Worm (Caenorhabditis elegans): ENCODE data around the gene msi-1.

msi-1 gene

DNA sequence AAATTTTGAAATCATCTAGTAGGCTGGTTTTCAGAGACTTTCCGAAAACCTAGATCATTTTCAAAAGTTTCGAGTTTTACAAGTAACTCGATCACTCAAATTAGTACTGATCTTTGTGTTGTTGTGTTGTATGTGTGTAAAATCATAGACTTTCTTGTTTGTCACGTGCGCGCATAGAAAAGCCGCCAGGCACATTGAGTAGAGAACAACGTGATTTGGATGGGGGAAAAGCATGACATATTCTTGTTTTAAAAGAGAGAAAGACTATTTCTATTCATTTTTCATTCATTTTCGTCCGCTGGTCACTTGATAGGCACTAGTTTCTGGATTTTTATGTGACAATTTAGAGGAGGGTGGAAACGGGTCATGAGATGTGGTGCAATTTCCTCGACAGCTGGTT lies 22.0 kb downstream of the msi-1 start:
- TF ChIP-seq cnd-1 (tag; optimal IDR thresholded peaks at IDR 0.05), result no peak
- TF ChIP-seq ceh-43 (GFP tag; optimal IDR thresholded peaks at IDR 0.05), result no peak
- TF ChIP-seq lin-13 (tag; optimal IDR thresholded peaks at IDR 0.05), result no peak
- no peak for TF ChIP-seq pha-4 (tag; optimal IDR thresholded peaks at IDR 0.05)
- TF ChIP-seq sptf-1 (tag; optimal IDR thresholded peaks at IDR 0.05), result no peak
- TF ChIP-seq ces-1 (GFP tag; optimal IDR thresholded peaks at IDR 0.05), result no peak
- TF ChIP-seq mab-5 (tag; optimal IDR thresholded peaks at IDR 0.05), result no peak
- TF ChIP-seq nhr-76 (tag; optimal IDR thresholded peaks at IDR 0.05), result no peak
- TF ChIP-seq bed-3 (GFP tag; optimal IDR thresholded peaks at IDR 0.05), result no peak
- no peak for TF ChIP-seq M03D4.4 (tag; optimal IDR thresholded peaks at IDR 0.05)

ce11 chrIII:3953235-3953634 lies 23.0 kb downstream of the msi-1 start:
- no peak for TF ChIP-seq nhr-12 (tag; optimal IDR thresholded peaks at IDR 0.05)
- TF ChIP-seq ceh-39 (tag; optimal IDR thresholded peaks at IDR 0.05), result no peak
- no peak for TF ChIP-seq nhr-28 (tag; optimal IDR thresholded peaks at IDR 0.05)
- no peak for TF ChIP-seq ceh-83 (GFP tag; optimal IDR thresholded peaks at IDR 0.05)
- peak; percentile 27 for TF ChIP-seq unc-62 (GFP tag; optimal IDR thresholded peaks at IDR 0.05)
- TF ChIP-seq nhr-237 (tag; optimal IDR thresholded peaks at IDR 0.05), result no peak
- TF ChIP-seq pha-4 (tag; optimal IDR thresholded peaks at IDR 0.05), result no peak
- TF ChIP-seq sptf-1 (tag; optimal IDR thresholded peaks at IDR 0.05), result no peak
- TF ChIP-seq elt-3 (tag; optimal IDR thresholded peaks at IDR 0.05), result no peak
- TF ChIP-seq cnd-1 (tag; optimal IDR thresholded peaks at IDR 0.05), result no peak
- peak; percentile 62 for TF ChIP-seq ces-1 (GFP tag; optimal IDR thresholded peaks at IDR 0.05)
- TF ChIP-seq mep-1 (tag; optimal IDR thresholded peaks at IDR 0.05), result no peak
- no peak for TF ChIP-seq lsy-2 (tag; optimal IDR thresholded peaks at IDR 0.05)
- no peak for TF ChIP-seq drap-1 (GFP tag; optimal IDR thresholded peaks at IDR 0.05)
- TF ChIP-seq sem-2 (GFP tag; optimal IDR thresholded peaks at IDR 0.05), result no peak
- no peak for TF ChIP-seq ceh-43 (GFP tag; optimal IDR thresholded peaks at IDR 0.05)
- TF ChIP-seq bed-3 (GFP tag; optimal IDR thresholded peaks at IDR 0.05), result no peak
- TF ChIP-seq hlh-1 (tag; optimal IDR thresholded peaks at IDR 0.05), result peak; percentile 21
- TF ChIP-seq unc-120 (tag; optimal IDR thresholded peaks at IDR 0.05; ENCODE audit: poor library complexity, severe bottlenecking), result peak; percentile 18
- TF ChIP-seq blmp-1 (tag; optimal IDR thresholded peaks at IDR 0.05), result no peak
- TF ChIP-seq tbx-8 (GFP tag; optimal IDR thresholded peaks at IDR 0.05), result no peak
- no peak for TF ChIP-seq nhr-76 (tag; optimal IDR thresholded peaks at IDR 0.05)
- TF ChIP-seq lin-13 (tag; optimal IDR thresholded peaks at IDR 0.05), result no peak

- TF ChIP-seq tbx-8 (GFP tag; optimal IDR thresholded peaks at IDR 0.05), result no peak
- no peak for TF ChIP-seq mab-5 (tag; optimal IDR thresholded peaks at IDR 0.05)
- peak; percentile 34 for TF ChIP-seq unc-62 (GFP tag; optimal IDR thresholded peaks at IDR 0.05)
- no peak for TF ChIP-seq bed-3 (GFP tag; optimal IDR thresholded peaks at IDR 0.05)
Measured at ce11 chrIII:3952058-3952457, 24.1 kb downstream of the msi-1 start.

ce11 chrIII:3935808-3936207 lies 40.4 kb downstream of the msi-1 start, which contains the start of gene npl-10:
TSS of gene npl-10 (minus strand) at chrIII:3935908.
- no peak for TF ChIP-seq mls-2 (tag; optimal IDR thresholded peaks at IDR 0.05)
- TF ChIP-seq nhr-12 (tag; optimal IDR thresholded peaks at IDR 0.05), result no peak
- TF ChIP-seq elt-3 (tag; optimal IDR thresholded peaks at IDR 0.05), result no peak
- no peak for TF ChIP-seq pha-4 (tag; optimal IDR thresholded peaks at IDR 0.05)
- TF ChIP-seq lin-32 (GFP tag; optimal IDR thresholded peaks at IDR 0.05), result no peak
- no peak for TF ChIP-seq sptf-1 (tag; optimal IDR thresholded peaks at IDR 0.05)
- TF ChIP-seq hlh-1 (tag; optimal IDR thresholded peaks at IDR 0.05), result no peak
- TF ChIP-seq tbx-8 (GFP tag; optimal IDR thresholded peaks at IDR 0.05), result no peak
- no peak for TF ChIP-seq cnd-1 (tag; optimal IDR thresholded peaks at IDR 0.05)

ce11 chrIII:3931423-3931822 lies 44.8 kb downstream of the msi-1 start, which contains the start of gene F37A8.2:
TSS of gene F37A8.2 (minus strand) at chrIII:3931523.
- TF ChIP-seq sem-2 (GFP tag; optimal IDR thresholded peaks at IDR 0.05) (no peak), lin-13 (tag; optimal IDR thresholded peaks at IDR 0.05) (no peak), mls-2 (tag; optimal IDR thresholded peaks at IDR 0.05) (no peak), mep-1 (tag; optimal IDR thresholded peaks at IDR 0.05) (no peak), blmp-1 (tag; optimal IDR thresholded peaks at IDR 0.05) (no peak), elt-1 (tag; optimal IDR thresholded peaks at IDR 0.05; ENCODE audit: borderline replicate concordance, insufficient read depth) (no peak), unc-39 (tag; optimal IDR thresholded peaks at IDR 0.05) (no peak), nhr-76 (tag; optimal IDR thresholded peaks at IDR 0.05) (no peak), hlh-1 (tag; optimal IDR thresholded peaks at IDR 0.05) (no peak), lsy-2 (tag; optimal IDR thresholded peaks at IDR 0.05) (no peak), snpc-4 (tag; optimal IDR thresholded peaks at IDR 0.05) (no peak), lin-32 (GFP tag; optimal IDR thresholded peaks at IDR 0.05) (no peak), nhr-2 (tag; optimal IDR thresholded peaks at IDR 0.05) (no peak), drap-1 (GFP tag; optimal IDR thresholded peaks at IDR 0.05) (no peak), unc-62 (GFP tag; optimal IDR thresholded peaks at IDR 0.05) (no peak), tbx-8 (GFP tag; optimal IDR thresholded peaks at IDR 0.05) (no peak), mab-5 (tag; optimal IDR thresholded peaks at IDR 0.05) (no peak)

Data from whole organism, mixed stage, embryonic.